Fruit fly (Drosophila melanogaster) S2 (cell line): ENCODE measurements around the gene CG11997.

Experiments used
- CG8478 ChIP-seq: fragments of >200 bp; optimal IDR thresholded peaks from 2 replicates; lab custom pipeline; 2018
- CTCF ChIP-seq, 2 experiments: fragments of >200 bp; optimal IDR thresholded peaks; 2 replicates each; lab custom pipeline; 2018

Gene CG11997

DNA sequence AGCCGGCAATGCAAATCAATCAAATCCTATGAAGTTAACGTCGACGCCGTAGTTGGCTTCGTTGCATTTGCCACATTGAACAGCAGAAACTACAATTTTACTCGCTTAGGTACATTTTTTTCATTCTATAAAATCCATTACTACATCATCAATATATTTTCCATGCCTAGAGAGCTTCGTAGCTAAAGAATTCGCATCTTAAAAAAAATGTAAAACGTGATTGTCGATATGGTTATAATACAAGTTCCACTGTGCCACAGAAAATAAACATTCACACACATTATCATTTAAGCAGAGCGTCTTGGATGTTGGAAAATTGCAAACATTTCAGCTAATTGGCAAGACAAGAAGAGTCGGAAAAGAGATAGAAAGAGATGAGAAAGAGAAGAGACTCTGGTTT, 50.6 kb downstream of the CG11997 start:
- TF ChIP-seq CG8478, result no peak
- no peak for TF ChIP-seq CTCF (optimal IDR thresholded peaks at IDR 0.05; lab: Kevin White, UChicago)
